Fruit fly (Drosophila melanogaster) whole organism, embryonic: ENCODE data around the gene ps.

Source experiments
- CG10543 ChIP-seq: fragments of 200-800 bp; sonication (Bioruptor generic); optimal IDR thresholded peaks from 3 replicates; lab custom pipeline; 2017; ENCODE audit warnings: missing biosample characterization, mild to moderate bottlenecking, missing genetic modification characterization, moderate library complexity
- CG11723 ChIP-seq: fragments of 200-800 bp; sonication (Bioruptor generic); optimal IDR thresholded peaks from 2 replicates; lab custom pipeline; 2017; ENCODE audit warnings: missing biosample characterization, mild to moderate bottlenecking, missing genetic modification characterization
- CG1529 ChIP-seq: fragments of 200-800 bp; sonication (Bioruptor generic); optimal IDR thresholded peaks from 3 replicates; lab custom pipeline; 2018; ENCODE audit warnings: missing biosample characterization, missing genetic modification characterization
- CG15479 ChIP-seq: fragments of 200-800 bp; sonication (Bioruptor generic); optimal IDR thresholded peaks from 3 replicates; lab custom pipeline; 2019; ENCODE audit warnings: missing biosample characterization, mild to moderate bottlenecking, missing genetic modification characterization, moderate library complexity
- CG2199 ChIP-seq: fragments of 200-800 bp; sonication (Bioruptor generic); IDR thresholded peaks from 3 replicates; pipeline ENCODE4 v1.3.6; 2022; ENCODE audit warnings: missing biosample characterization, missing genetic modification characterization
- CG31441 ChIP-seq: fragments of 200-800 bp; sonication (Bioruptor generic); IDR thresholded peaks from 2 replicates; pipeline ENCODE4 v1.3.6; 2022; ENCODE audit warnings: missing biosample characterization, missing genetic modification characterization
- CG4707 ChIP-seq: fragments of 200-800 bp; sonication (Bioruptor generic); optimal IDR thresholded peaks from 2 replicates; lab custom pipeline; 2018; ENCODE audit warnings: missing biosample characterization, mild to moderate bottlenecking, missing genetic modification characterization, moderate library complexity
- CG6175 ChIP-seq: fragments of 200-800 bp; sonication (Bioruptor generic); IDR thresholded peaks from 3 replicates; pipeline ENCODE4 v1.3.6; 2022; ENCODE audit warnings: missing biosample characterization, missing genetic modification characterization
- CG9727 ChIP-seq: fragments of 200-800 bp; sonication (Bioruptor generic); optimal IDR thresholded peaks from 3 replicates; lab custom pipeline; 2017; ENCODE audit warnings: missing biosample characterization, mild to moderate bottlenecking, missing genetic modification characterization
- CG9797 ChIP-seq: fragments of 200-800 bp; sonication (Bioruptor generic); optimal IDR thresholded peaks from 3 replicates; lab custom pipeline; 2018; ENCODE audit warnings: missing biosample characterization, mild to moderate bottlenecking, missing genetic modification characterization
- D19A ChIP-seq: fragments of 200-800 bp; optimal IDR thresholded peaks from 3 replicates; lab custom pipeline; 2019; ENCODE audit warnings: missing biosample characterization, mild to moderate bottlenecking, missing genetic modification characterization, moderate library complexity
- Dbx ChIP-seq: fragments of 200-800 bp; sonication (Bioruptor generic); IDR thresholded peaks from 3 replicates; pipeline ENCODE4 v1.3.6; 2022; ENCODE audit warnings: missing biosample characterization, missing genetic modification characterization
- Dip3 ChIP-seq: fragments of 200-800 bp; sonication (Bioruptor generic); optimal IDR thresholded peaks from 3 replicates; lab custom pipeline; 2016; ENCODE audit warnings: missing biosample characterization, missing genetic modification characterization
- Doc3 ChIP-seq: fragments of 200-800 bp; sonication (Bioruptor generic); IDR thresholded peaks from 3 replicates; pipeline ENCODE4 v1.3.6; 2022; ENCODE audit warnings: missing biosample characterization, missing genetic modification characterization; ENCODE audit not compliant: partially characterized antibody
- Drgx ChIP-seq: fragments of 200-800 bp; sonication (Bioruptor generic); IDR thresholded peaks from 2 replicates; pipeline ENCODE4 v1.3.6; 2022; ENCODE audit warnings: missing biosample characterization, missing genetic modification characterization
- Hr78 ChIP-seq, 2 experiments: fragments of 200-800 bp in 1 of 2; fragments of >200 bp in 1 of 2; sonication (Bioruptor generic) in 1 of 2; optimal IDR thresholded peaks; 2 replicates each; lab custom pipeline; 2017 to 2019; ENCODE audit warnings: missing biosample characterization in 2 of 2, missing genetic modification characterization in 2 of 2, mild to moderate bottlenecking in 1 of 2, moderate library complexity in 1 of 2
- Lpt ChIP-seq: fragments of >200 bp; optimal IDR thresholded peaks from 2 replicates; lab custom pipeline; 2018; ENCODE audit warnings: missing biosample characterization, missing genetic modification characterization
- MESR4 ChIP-seq: fragments of 200-800 bp; sonication (Bioruptor generic); optimal IDR thresholded peaks from 2 replicates; lab custom pipeline; 2018; ENCODE audit warnings: missing biosample characterization, mild to moderate bottlenecking, missing genetic modification characterization, moderate library complexity
- Med ChIP-seq: fragments of 200-800 bp; sonication (Bioruptor generic); peaks from one replicate; lab custom pipeline; 2016; ENCODE audit warnings: missing biosample characterization, missing genetic modification characterization, mild to moderate bottlenecking, inconsistent platforms, moderate library complexity
- Neu2 ChIP-seq: fragments of 200-800 bp; sonication (Bioruptor generic); optimal IDR thresholded peaks from 3 replicates; lab custom pipeline; 2016; ENCODE audit warnings: missing biosample characterization, missing genetic modification characterization, borderline replicate concordance
- NfI ChIP-seq: fragments of 200-800 bp; sonication (Bioruptor generic); optimal IDR thresholded peaks from 3 replicates; lab custom pipeline; 2018; ENCODE audit warnings: missing biosample characterization, mild to moderate bottlenecking, missing genetic modification characterization, moderate library complexity
- Oaz ChIP-seq: fragments of 200-800 bp; sonication (Bioruptor generic); IDR thresholded peaks from 2 replicates; pipeline ENCODE4 v1.3.6; 2022; ENCODE audit warnings: missing biosample characterization, missing genetic modification characterization
- Taf1 ChIP-seq: fragments of 200-800 bp; sonication (Bioruptor generic); IDR thresholded peaks from 2 replicates; pipeline ENCODE4 v1.3.6; 2022; ENCODE audit warnings: missing biosample characterization, missing genetic modification characterization
- Trl ChIP-seq, 3 experiments: fragments of >200 bp in 2 of 3; fragments of 200-800 bp in 1 of 3; sonication (Bioruptor generic) in 1 of 3; optimal IDR thresholded peaks; 2 replicates in 1 of 3; 3 replicates in 2 of 3; lab custom pipeline; 2016 to 2017; ENCODE audit warnings: missing biosample characterization in 1 of 3, missing genetic modification characterization in 1 of 3
- ac ChIP-seq: fragments of 200-800 bp; sonication (Bioruptor generic); optimal IDR thresholded peaks from 3 replicates; lab custom pipeline; 2017; ENCODE audit warnings: missing biosample characterization, mild to moderate bottlenecking, missing genetic modification characterization
- bab2 ChIP-seq: fragments of 200-800 bp; sonication (Bioruptor generic); optimal IDR thresholded peaks from 2 replicates; lab custom pipeline; 2016; ENCODE audit warnings: missing biosample characterization, missing genetic modification characterization
- ci ChIP-seq: fragments of 200-800 bp; sonication (Bioruptor generic); IDR thresholded peaks from 3 replicates; pipeline ENCODE4 v1.3.6; 2022; ENCODE audit warnings: missing biosample characterization, missing genetic modification characterization
- corto ChIP-seq: fragments of 200-800 bp; sonication (Bioruptor generic); optimal IDR thresholded peaks from 2 replicates; lab custom pipeline; 2016; ENCODE audit warnings: missing biosample characterization, mild to moderate bottlenecking, missing genetic modification characterization, moderate library complexity
- crol ChIP-seq: fragments of 200-800 bp; sonication (Bioruptor generic); IDR thresholded peaks from 2 replicates; pipeline ENCODE4 v1.3.6; 2022; ENCODE audit warnings: missing biosample characterization, missing genetic modification characterization
- disco-r ChIP-seq: fragments of 200-800 bp; sonication (Bioruptor generic); optimal IDR thresholded peaks from 2 replicates; lab custom pipeline; 2016; ENCODE audit warnings: missing biosample characterization, missing genetic modification characterization
- exex ChIP-seq: fragments of 200-800 bp; sonication (Bioruptor generic); optimal IDR thresholded peaks from 4 replicates; lab custom pipeline; 2018; ENCODE audit warnings: missing biosample characterization, mild to moderate bottlenecking, missing genetic modification characterization, moderate library complexity
- fu2 ChIP-seq: fragments of 200-800 bp; sonication (Bioruptor generic); optimal IDR thresholded peaks from 2 replicates; lab custom pipeline; 2016; ENCODE audit warnings: missing biosample characterization, missing genetic modification characterization
- insv ChIP-seq, 2 experiments: fragments of 200-800 bp; sonication (Bioruptor generic); optimal IDR thresholded peaks; 3 replicates each; lab custom pipeline; 2016 to 2018; ENCODE audit warnings: missing biosample characterization in 2 of 2, missing genetic modification characterization in 2 of 2
- ken ChIP-seq: fragments of 200-800 bp; sonication (Bioruptor generic); IDR thresholded peaks from 3 replicates; pipeline ENCODE4 v1.3.6; 2022; ENCODE audit warnings: missing biosample characterization, missing genetic modification characterization
- maf-S ChIP-seq: fragments of 200-800 bp; sonication (Bioruptor generic); optimal IDR thresholded peaks from 2 replicates; lab custom pipeline; 2016; ENCODE audit warnings: missing biosample characterization, missing genetic modification characterization
- mirr ChIP-seq: fragments of 200-800 bp; sonication (Bioruptor generic); optimal IDR thresholded peaks from 3 replicates; lab custom pipeline; 2018; ENCODE audit warnings: missing biosample characterization, mild to moderate bottlenecking, missing genetic modification characterization
- pan ChIP-seq, 4 experiments: fragments of >200 bp in 3 of 4; fragments of 200-800 bp in 1 of 4; sonication (Bioruptor generic) in 1 of 4; optimal IDR thresholded peaks in 3 of 4; IDR thresholded peaks in 1 of 4; 2 replicates each; pipeline versions ENCODE4 v1.3.6 to Lab custom; 2017 to 2022; ENCODE audit warnings: missing biosample characterization in 2 of 4, missing genetic modification characterization in 2 of 4, mixed read lengths in 1 of 4
- tgo ChIP-seq: fragments of 200-800 bp; sonication (Bioruptor generic); IDR thresholded peaks from 3 replicates; pipeline ENCODE4 v1.3.6; 2022; ENCODE audit warnings: missing biosample characterization, missing genetic modification characterization
- tll ChIP-seq, 2 experiments: fragments of 200-800 bp in 1 of 2; fragments of >200 bp in 1 of 2; sonication (Bioruptor generic) in 1 of 2; optimal IDR thresholded peaks; 2 replicates each; lab custom pipeline; 2017 to 2019; ENCODE audit warnings: missing biosample characterization in 2 of 2, missing genetic modification characterization in 2 of 2, mild to moderate bottlenecking in 1 of 2, moderate library complexity in 1 of 2
- tna ChIP-seq: fragments of 200-800 bp; sonication (Bioruptor generic); IDR thresholded peaks from 2 replicates; pipeline ENCODE4 v1.3.6; 2022; ENCODE audit warnings: missing biosample characterization, missing genetic modification characterization; ENCODE audit not compliant: partially characterized antibody
- toy ChIP-seq: fragments of 200-800 bp; sonication (Bioruptor generic); IDR thresholded peaks from 2 replicates; pipeline ENCODE4 v1.3.6; 2022; ENCODE audit warnings: missing biosample characterization, missing genetic modification characterization
- vfl ChIP-seq: fragments of 200-800 bp; sonication (Bioruptor generic); optimal IDR thresholded peaks from 2 replicates; lab custom pipeline; 2016; ENCODE audit warnings: missing biosample characterization, missing genetic modification characterization

The ps gene

dm6 chr3R:9424061-9424665 lies 6.4 kb downstream of the ps start (continued):
- TF ChIP-seq vfl (GFP tag; lab: Kevin White, UChicago) (no peak), Hr78 (GFP tag; optimal IDR thresholded peaks at IDR 0.05; lab: Kevin White, UChicago) (peak in 1 of 2 experiments; percentile 25), crol (GFP tag; lab: Robert Waterston, UW) (peak; percentile 47; the same call in 1 of the 2 replicates), Lpt (GFP tag; lab: Kevin White, UChicago) (no peak), ci (peak; percentile 13; the same call in 1 of the 3 replicates), insv (GFP tag; optimal IDR thresholded peaks at IDR 0.05; lab: Kevin White, UChicago) (no peak), CG31441 (no peak), bab2 (GFP tag; lab: Kevin White, UChicago) (no peak)

dm6 chr3R:9427328-9427727 lies 9.6 kb downstream of the ps start:
- TF ChIP-seq CG6175 (GFP tag; lab: Robert Waterston, UW) (no peak), CG15479 (GFP tag; lab: Kevin White, UChicago) (peak; percentile 18), CG4707 (no peak), mirr (GFP tag; lab: Kevin White, UChicago) (no peak), CG2199 (peak; percentile 15; the same call in 1 of the 3 replicates), MESR4 (no peak), Drgx (GFP tag; lab: Robert Waterston, UW) (no peak), CG9797 (GFP tag; lab: Kevin White, UChicago) (no peak), disco-r (GFP tag; lab: Kevin White, UChicago) (no peak), Doc3 (GFP tag; lab: Robert Waterston, UW) (no peak), Dbx (GFP tag; lab: Robert Waterston, UW) (no peak), toy (no peak), tll (GFP tag; optimal IDR thresholded peaks at IDR 0.05; lab: Kevin White, UChicago) (peak in 1 of 2 experiments; percentile 53), corto (GFP tag; lab: Kevin White, UChicago) (no peak), CG1529 (GFP tag; lab: Kevin White, UChicago) (no peak), ac (GFP tag; lab: Kevin White, UChicago) (peak; percentile 3), Taf1 (GFP tag; lab: Robert Waterston, UW) (no peak), fu2 (no peak), NfI (GFP tag; lab: Kevin White, UChicago) (no peak), Neu2 (GFP tag; lab: Kevin White, UChicago) (peak; percentile 2), Med (GFP tag; lab: Kevin White, UChicago) (peak; percentile 20), Trl (optimal IDR thresholded peaks at IDR 0.05; lab: Kevin White, UChicago) (peak in 1 of 2 experiments; percentile 5), Trl (GFP tag; optimal IDR thresholded peaks at IDR 0.05; lab: Kevin White, UChicago) (no peak), tgo (no peak), CG9727 (no peak), Dip3 (GFP tag; lab: Kevin White, UChicago) (no peak), D19A (no peak), CG31441 (no peak), tna (GFP tag; lab: Robert Waterston, UW) (no peak), CG11723 (GFP tag; lab: Kevin White, UChicago) (no peak), ken (no peak), CG10543 (GFP tag; lab: Kevin White, UChicago) (no peak), exex (tag; lab: Kevin White, UChicago) (no peak), Oaz (GFP tag; lab: Robert Waterston, UW) (no peak), maf-S (GFP tag; lab: Kevin White, UChicago) (no peak), pan (optimal IDR thresholded peaks at IDR 0.05; lab: Kevin White, UChicago) (no peak), pan (GFP tag; optimal IDR thresholded peaks at IDR 0.05 in 1 of 2, IDR thresholded peaks at IDR 0.05 in 1 of 2) (no peak)
